Worm (Caenorhabditis elegans): ENCODE results near the gene C25H3.16.

- TF ChIP-seq nhr-84 (tag; optimal IDR thresholded peaks at IDR 0.05) (no peak), nhr-237 (tag; optimal IDR thresholded peaks at IDR 0.05) (no peak), pag-3 (tag; optimal IDR thresholded peaks at IDR 0.05; ENCODE audit: borderline replicate concordance, insufficient read depth) (no peak), ama-1 (optimal IDR thresholded peaks at IDR 0.05) (no peak), skn-1 (tag; optimal IDR thresholded peaks at IDR 0.05) (no peak), nhr-76 (tag; optimal IDR thresholded peaks at IDR 0.05) (no peak), unc-62 (GFP tag; optimal IDR thresholded peaks at IDR 0.05) (no peak), dsc-1 (tag; optimal IDR thresholded peaks at IDR 0.05) (no peak), efl-1 (optimal IDR thresholded peaks at IDR 0.05) (no peak), efl-1 (GFP tag; optimal IDR thresholded peaks at IDR 0.05 in 1 of 2) (no peak), ztf-4 (tag; optimal IDR thresholded peaks at IDR 0.05) (no peak), nhr-90 (tag; optimal IDR thresholded peaks at IDR 0.05; ENCODE audit: poor library complexity) (no peak), dpl-1 (GFP tag; optimal IDR thresholded peaks at IDR 0.05) (no peak), unc-130 (tag; optimal IDR thresholded peaks at IDR 0.05) (no peak)
These were observed 46.0 kb downstream of the C25H3.16 start for ce11 chrII:5712126-5712525.

Measured in whole organism, L1 larva.